Fruit fly (Drosophila melanogaster) whole organism, embryonic: ENCODE measurements around the gene Srr.

ENCODE experiments used
- BEAF-32 ChIP-seq: fragments of 200-800 bp; sonication (Bioruptor generic); optimal IDR thresholded peaks from 3 replicates; lab custom pipeline; 2017; ENCODE audit warnings: missing biosample characterization, missing genetic modification characterization, mild to moderate bottlenecking, moderate library complexity, missing genetic modification reagents
- CG10462 ChIP-seq: fragments of 200-800 bp; sonication (Bioruptor generic); optimal IDR thresholded peaks from 2 replicates; lab custom pipeline; 2016; ENCODE audit warnings: missing biosample characterization, missing genetic modification characterization
- CG10959 ChIP-seq: fragments of 200-800 bp; sonication (Bioruptor generic); IDR thresholded peaks from 2 replicates; pipeline ENCODE4 v1.3.6; 2022; ENCODE audit warnings: missing biosample characterization, missing genetic modification characterization
- CG11093 ChIP-seq: fragments of 200-800 bp; sonication (Bioruptor generic); IDR thresholded peaks from 3 replicates; pipeline ENCODE4 v1.3.6; 2022; ENCODE audit warnings: missing biosample characterization, missing genetic modification characterization
- CG11504 ChIP-seq: fragments of 200-800 bp; sonication (Bioruptor generic); optimal IDR thresholded peaks from 3 replicates; lab custom pipeline; 2019; ENCODE audit warnings: missing biosample characterization, mild to moderate bottlenecking, missing genetic modification characterization, moderate library complexity
- CG12659 ChIP-seq: fragments of 200-800 bp; sonication (Bioruptor generic); optimal IDR thresholded peaks from 3 replicates; lab custom pipeline; 2017; ENCODE audit warnings: mild to moderate bottlenecking, missing biosample characterization, missing genetic modification reagents, missing genetic modification characterization
- CG12942 ChIP-seq: fragments of 200-800 bp; sonication (Bioruptor generic); optimal IDR thresholded peaks from 3 replicates; lab custom pipeline; 2016; ENCODE audit warnings: missing biosample characterization, missing genetic modification characterization
- CG13424 ChIP-seq: fragments of 200-800 bp; sonication (Bioruptor generic); optimal IDR thresholded peaks from 2 replicates; lab custom pipeline; 2019; ENCODE audit warnings: missing biosample characterization, mild to moderate bottlenecking, missing genetic modification characterization, moderate library complexity
- CG15514 ChIP-seq: fragments of 200-800 bp; sonication (Bioruptor generic); optimal IDR thresholded peaks from 3 replicates; lab custom pipeline; 2017; ENCODE audit warnings: missing biosample characterization, missing genetic modification characterization, mild to moderate bottlenecking, moderate library complexity, missing genetic modification reagents
- CG15696 ChIP-seq: fragments of 200-800 bp; sonication (Bioruptor generic); optimal IDR thresholded peaks from 2 replicates; lab custom pipeline; 2019; ENCODE audit warnings: missing biosample characterization, mild to moderate bottlenecking, missing genetic modification characterization, moderate library complexity
- CG1832 ChIP-seq: fragments of 200-800 bp; sonication (Bioruptor generic); optimal IDR thresholded peaks from 2 replicates; lab custom pipeline; 2017; ENCODE audit warnings: missing biosample characterization, mild to moderate bottlenecking, missing genetic modification characterization, inconsistent platforms
- CG2199 ChIP-seq: fragments of 200-800 bp; sonication (Bioruptor generic); IDR thresholded peaks from 3 replicates; pipeline ENCODE4 v1.3.6; 2022; ENCODE audit warnings: missing biosample characterization, missing genetic modification characterization
- CG34376 ChIP-seq: fragments of 200-800 bp; sonication (Bioruptor generic); optimal IDR thresholded peaks from 2 replicates; lab custom pipeline; 2018; ENCODE audit warnings: missing biosample characterization, mild to moderate bottlenecking, missing genetic modification characterization
- CG4854 ChIP-seq: fragments of 200-800 bp; sonication (Bioruptor generic); optimal IDR thresholded peaks from 2 replicates; lab custom pipeline; 2016; ENCODE audit warnings: missing biosample characterization, missing genetic modification characterization, inconsistent platforms
- CG5245 ChIP-seq: fragments of 200-800 bp; sonication (Bioruptor generic); optimal IDR thresholded peaks from 3 replicates; lab custom pipeline; 2016; ENCODE audit warnings: missing biosample characterization, missing genetic modification characterization
- CG6683 ChIP-seq: fragments of 200-800 bp; sonication (Bioruptor generic); optimal IDR thresholded peaks from 2 replicates; lab custom pipeline; 2017; ENCODE audit warnings: missing biosample characterization, mild to moderate bottlenecking, missing genetic modification characterization, missing genetic modification reagents
- CG6791 ChIP-seq: fragments of 200-800 bp; sonication (Bioruptor generic); IDR thresholded peaks from 3 replicates; pipeline ENCODE4 v1.3.6; 2022; ENCODE audit warnings: missing biosample characterization, missing genetic modification characterization; ENCODE audit not compliant: partially characterized antibody
- CG7745 ChIP-seq: fragments of 200-800 bp; sonication (Bioruptor generic); optimal IDR thresholded peaks from 2 replicates; lab custom pipeline; 2018; ENCODE audit warnings: missing biosample characterization, mild to moderate bottlenecking, missing genetic modification characterization, moderate library complexity
- CG7786 ChIP-seq: fragments of 200-800 bp; sonication (Bioruptor generic); optimal IDR thresholded peaks from 2 replicates; lab custom pipeline; 2016; ENCODE audit warnings: missing biosample characterization, missing genetic modification characterization
- CG8765 ChIP-seq: fragments of 200-800 bp; sonication (Bioruptor generic); IDR thresholded peaks from 2 replicates; pipeline ENCODE4 v1.3.6; 2022; ENCODE audit warnings: missing biosample characterization, missing genetic modification characterization
- CG9797 ChIP-seq: fragments of 200-800 bp; sonication (Bioruptor generic); optimal IDR thresholded peaks from 3 replicates; lab custom pipeline; 2018; ENCODE audit warnings: missing biosample characterization, mild to moderate bottlenecking, missing genetic modification characterization
- CHES-1-like ChIP-seq: fragments of 200-800 bp; sonication (Bioruptor generic); optimal IDR thresholded peaks from 2 replicates; lab custom pipeline; 2016; ENCODE audit warnings: missing biosample characterization, missing genetic modification characterization
- Dref ChIP-seq: fragments of 200-800 bp; sonication (Bioruptor generic); IDR thresholded peaks from 2 replicates; pipeline ENCODE4 v1.3.6; 2022; ENCODE audit warnings: missing biosample characterization, missing genetic modification characterization
- E2f2 ChIP-seq: fragments of 200-800 bp; sonication (Bioruptor generic); IDR thresholded peaks from 2 replicates; pipeline ENCODE4 v1.3.6; 2022; ENCODE audit warnings: missing biosample characterization, missing genetic modification characterization
- ERR ChIP-seq: fragments of 200-800 bp; sonication (Bioruptor generic); optimal IDR thresholded peaks from 2 replicates; lab custom pipeline; 2016; ENCODE audit warnings: missing biosample characterization, missing genetic modification characterization
- Ets97D ChIP-seq: fragments of 200-800 bp; sonication (Bioruptor generic); optimal IDR thresholded peaks from 3 replicates; lab custom pipeline; 2016; ENCODE audit warnings: missing biosample characterization, missing genetic modification characterization
- HmgD ChIP-seq: fragments of 200-800 bp; sonication (Bioruptor generic); optimal IDR thresholded peaks from 3 replicates; lab custom pipeline; 2016; ENCODE audit warnings: missing biosample characterization, missing genetic modification characterization
- Mad ChIP-seq: fragments of 200-800 bp; sonication (Bioruptor generic); optimal IDR thresholded peaks from 2 replicates; lab custom pipeline; 2016; ENCODE audit warnings: missing biosample characterization, missing genetic modification characterization
- NK7.1 ChIP-seq: fragments of 200-800 bp; sonication (Bioruptor generic); optimal IDR thresholded peaks from 3 replicates; lab custom pipeline; 2016; ENCODE audit warnings: missing biosample characterization, missing genetic modification characterization
- NfI ChIP-seq: fragments of 200-800 bp; sonication (Bioruptor generic); optimal IDR thresholded peaks from 3 replicates; lab custom pipeline; 2018; ENCODE audit warnings: missing biosample characterization, mild to moderate bottlenecking, missing genetic modification characterization, moderate library complexity
- Side ChIP-seq: fragments of 200-800 bp; sonication (Bioruptor generic); optimal IDR thresholded peaks from 2 replicates; lab custom pipeline; 2016; ENCODE audit warnings: missing biosample characterization, missing genetic modification characterization
- Sry-β ChIP-seq: fragments of 200-800 bp; sonication (Bioruptor generic); optimal IDR thresholded peaks from 2 replicates; lab custom pipeline; 2018; ENCODE audit warnings: missing biosample characterization, mild to moderate bottlenecking, missing genetic modification characterization, moderate library complexity
- TFAM ChIP-seq: fragments of 200-800 bp; sonication (Bioruptor generic); optimal IDR thresholded peaks from 2 replicates; lab custom pipeline; 2017; ENCODE audit warnings: missing biosample characterization, missing genetic modification characterization, inconsistent platforms
- Trl ChIP-seq, 3 experiments: fragments of >200 bp in 2 of 3; fragments of 200-800 bp in 1 of 3; sonication (Bioruptor generic) in 1 of 3; optimal IDR thresholded peaks; 2 replicates in 1 of 3; 3 replicates in 2 of 3; lab custom pipeline; 2016 to 2017; ENCODE audit warnings: missing biosample characterization in 1 of 3, missing genetic modification characterization in 1 of 3
- ato ChIP-seq: fragments of 200-800 bp; sonication (Bioruptor generic); IDR thresholded peaks from 2 replicates; pipeline ENCODE4 v1.3.6; 2022; ENCODE audit warnings: missing biosample characterization, missing genetic modification characterization; ENCODE audit not compliant: partially characterized antibody
- crc ChIP-seq: fragments of 200-800 bp; sonication (Bioruptor generic); optimal IDR thresholded peaks from 2 replicates; lab custom pipeline; 2016; ENCODE audit warnings: missing biosample characterization, missing genetic modification characterization
- danr ChIP-seq: fragments of 200-800 bp; sonication (Bioruptor generic); IDR thresholded peaks from 2 replicates; pipeline ENCODE4 v1.3.6; 2022; ENCODE audit warnings: missing biosample characterization, missing genetic modification characterization
- disco-r ChIP-seq: fragments of 200-800 bp; sonication (Bioruptor generic); optimal IDR thresholded peaks from 2 replicates; lab custom pipeline; 2016; ENCODE audit warnings: missing biosample characterization, missing genetic modification characterization
- dmrt11E ChIP-seq: fragments of 200-800 bp; sonication (Bioruptor generic); optimal IDR thresholded peaks from 3 replicates; lab custom pipeline; 2018; ENCODE audit warnings: missing biosample characterization, mild to moderate bottlenecking, missing genetic modification characterization, moderate library complexity
- fd96Cb ChIP-seq: fragments of 200-800 bp; sonication (Bioruptor generic); optimal IDR thresholded peaks from 2 replicates; lab custom pipeline; 2018; ENCODE audit warnings: missing biosample characterization, mild to moderate bottlenecking, missing genetic modification characterization, moderate library complexity
- p53 ChIP-seq: fragments of 200-800 bp; sonication (Bioruptor generic); optimal IDR thresholded peaks from 2 replicates; lab custom pipeline; 2016; ENCODE audit warnings: missing biosample characterization, missing genetic modification characterization
- sd ChIP-seq: fragments of 200-800 bp; sonication (Bioruptor generic); optimal IDR thresholded peaks from 3 replicates; lab custom pipeline; 2018; ENCODE audit warnings: missing biosample characterization, mild to moderate bottlenecking, missing genetic modification characterization, moderate library complexity
- sens ChIP-seq: fragments of 200-800 bp; sonication (Bioruptor generic); peaks from one replicate; lab custom pipeline; 2016; ENCODE audit warnings: missing biosample characterization, missing genetic modification characterization
- slou ChIP-seq: fragments of 200-800 bp; sonication (Bioruptor generic); optimal IDR thresholded peaks from 3 replicates; lab custom pipeline; 2016; ENCODE audit warnings: missing biosample characterization, missing genetic modification characterization
- so ChIP-seq: fragments of 200-800 bp; sonication (Bioruptor generic); IDR thresholded peaks from 3 replicates; pipeline ENCODE4 v1.3.6; 2022; ENCODE audit warnings: missing biosample characterization, missing genetic modification characterization
- toy ChIP-seq: fragments of 200-800 bp; sonication (Bioruptor generic); IDR thresholded peaks from 2 replicates; pipeline ENCODE4 v1.3.6; 2022; ENCODE audit warnings: missing biosample characterization, missing genetic modification characterization
- vfl ChIP-seq: fragments of 200-800 bp; sonication (Bioruptor generic); optimal IDR thresholded peaks from 2 replicates; lab custom pipeline; 2016; ENCODE audit warnings: missing biosample characterization, missing genetic modification characterization

The Srr gene

DNA sequence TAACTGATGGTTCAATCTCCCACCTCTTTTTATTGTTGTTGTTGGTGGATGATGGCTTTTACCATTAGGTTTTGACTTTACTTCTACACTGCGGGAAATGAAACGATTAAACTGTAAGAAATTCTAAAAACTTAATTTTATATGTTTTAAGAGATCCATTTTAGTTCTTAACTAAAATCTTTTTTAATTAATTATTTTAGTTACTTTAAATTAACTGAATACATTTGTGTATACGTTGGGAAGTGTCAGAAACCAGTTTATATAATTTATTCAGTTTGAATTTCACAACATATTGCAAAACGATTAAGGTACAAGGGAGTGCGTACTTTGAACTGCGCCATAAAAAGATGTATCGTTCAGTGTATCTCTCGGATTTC, 11.9 kb upstream of the Srr start (continued):
- TF ChIP-seq Dref (GFP tag; lab: Robert Waterston, UW) (no peak), CG6791 (GFP tag; lab: Robert Waterston, UW) (no peak), ato (GFP tag; lab: Robert Waterston, UW) (no peak), sd (tag; lab: Kevin White, UChicago) (no peak), CG34376 (GFP tag; lab: Kevin White, UChicago) (no peak), Sry-β (no peak), NK7.1 (peak; percentile 30), CG11093 (GFP tag; lab: Robert Waterston, UW) (peak; percentile 64; the same call in 2 of the 3 replicates), Side (GFP tag; lab: Kevin White, UChicago) (peak; percentile 17), TFAM (GFP tag; lab: Kevin White, UChicago) (no peak), CG10959 (GFP tag; lab: Robert Waterston, UW) (no peak), CG12659 (GFP tag; lab: Kevin White, UChicago) (peak; percentile 91), CG1832 (GFP tag; lab: Kevin White, UChicago) (no peak), CHES-1-like (peak; percentile 1), E2f2 (GFP tag; lab: Robert Waterston, UW) (no peak), dmrt11E (tag; lab: Kevin White, UChicago) (peak; percentile 84), CG10462 (peak; percentile 80), CG11504 (peak; percentile 88), HmgD (GFP tag; lab: Kevin White, UChicago) (no peak), slou (GFP tag; lab: Kevin White, UChicago) (peak; percentile 48), CG6683 (GFP tag; lab: Kevin White, UChicago) (peak; percentile 63), Ets97D (no peak), p53 (no peak), vfl (GFP tag; lab: Kevin White, UChicago) (peak; percentile 52), CG7786 (GFP tag; lab: Kevin White, UChicago) (peak; percentile 30)

DNA sequence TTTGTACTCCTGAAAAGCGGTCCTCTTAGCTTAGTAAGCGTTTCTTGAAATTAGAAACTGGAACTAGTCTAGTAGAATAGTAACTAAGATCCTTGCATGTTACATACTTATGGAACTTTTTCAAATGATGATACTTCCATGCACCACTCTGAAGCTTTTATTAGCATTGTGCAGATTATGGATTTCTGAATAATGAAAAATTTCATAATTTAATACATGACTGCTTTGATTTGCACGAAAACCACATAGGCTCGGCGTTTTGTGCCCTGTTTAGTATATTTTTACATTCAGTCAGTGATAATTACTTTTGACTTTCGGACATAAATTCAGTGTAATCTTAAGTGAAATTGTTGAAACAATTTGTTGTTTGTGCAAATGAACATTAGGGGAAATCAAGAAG, 10.0 kb upstream of the Srr start, which contains the start of gene CG43675:
CG43675 (plus strand) TSS at position 301 of the 400 bp plus-strand sequence.
- TF ChIP-seq crc (GFP tag; lab: Kevin White, UChicago), result no peak
- peak; percentile 40 for TF ChIP-seq sens

DNA sequence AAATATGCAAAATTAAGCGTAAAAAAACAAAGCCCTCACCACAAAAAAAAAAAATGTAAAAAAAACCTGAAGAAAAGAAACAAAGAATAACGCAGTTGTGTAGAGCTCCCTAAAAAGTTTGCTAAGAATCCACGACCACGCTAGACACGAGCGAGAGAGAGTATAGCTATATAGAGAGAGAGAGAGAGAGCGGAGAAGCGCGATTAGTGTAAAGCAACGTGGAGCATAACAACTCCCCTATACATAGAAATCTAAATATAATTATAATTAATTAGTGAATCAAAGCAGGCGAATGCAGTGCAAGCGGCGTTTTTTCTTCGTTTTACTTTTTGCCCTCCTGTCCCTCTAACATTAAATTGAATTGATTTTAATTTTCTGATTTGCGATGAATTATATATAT, 5.8 kb upstream of the Srr start:
- no peak for TF ChIP-seq CG8765 (GFP tag; lab: Robert Waterston, UW)
- TF ChIP-seq Trl (optimal IDR thresholded peaks at IDR 0.05; lab: Kevin White, UChicago), result peak; percentile 40 to 78
- TF ChIP-seq Trl (GFP tag; optimal IDR thresholded peaks at IDR 0.05; lab: Kevin White, UChicago), result no peak
- no peak for TF ChIP-seq CG9797 (GFP tag; lab: Kevin White, UChicago)
- TF ChIP-seq disco-r (GFP tag; lab: Kevin White, UChicago), result no peak
- TF ChIP-seq CG15696, result no peak
- TF ChIP-seq CG2199, result peak; percentile 69; the same call in 1 of the 3 replicates
- TF ChIP-seq ERR (GFP tag; lab: Kevin White, UChicago), result no peak
- no peak for TF ChIP-seq CG12942 (GFP tag; lab: Kevin White, UChicago)
- no peak for TF ChIP-seq so (GFP tag; lab: Robert Waterston, UW)
- TF ChIP-seq CG7745 (tag; lab: Kevin White, UChicago), result peak; percentile 70
- no peak for TF ChIP-seq danr (GFP tag; lab: Robert Waterston, UW)
- TF ChIP-seq toy (GFP tag; lab: Robert Waterston, UW), result no peak
- no peak for TF ChIP-seq BEAF-32 (GFP tag; lab: Kevin White, UChicago)
- TF ChIP-seq CG4854 (GFP tag; lab: Kevin White, UChicago), result no peak
- no peak for TF ChIP-seq NfI (GFP tag; lab: Kevin White, UChicago)
- TF ChIP-seq CG5245 (GFP tag; lab: Kevin White, UChicago), result no peak
- no peak for TF ChIP-seq CG15514 (GFP tag; lab: Kevin White, UChicago)
- TF ChIP-seq fd96Cb (tag; lab: Kevin White, UChicago), result no peak
- no peak for TF ChIP-seq Mad
- TF ChIP-seq CG13424 (tag; lab: Kevin White, UChicago), result no peak
